Worm (Caenorhabditis elegans) whole organism, L4/young adult: Measurements from ENCODE around the gene nspg-14.

Experiments
- W03F9.2 ChIP-seq: fragments of 150-350 bp; optimal IDR thresholded peaks from 2 replicates; lab custom pipeline; 2014; ENCODE audit warnings: missing biosample characterization, missing genetic modification characterization
- dao-5 ChIP-seq: sonication (generic microtip); optimal IDR thresholded peaks from 2 replicates; lab custom pipeline; 2016; ENCODE audit warnings: missing genotype, missing genetic modification characterization, moderate library complexity, missing compliant biosample characterization
- him-1 ChIP-seq: sonication (generic microtip); optimal IDR thresholded peaks from 2 replicates; lab custom pipeline; 2016; ENCODE audit warnings: missing genotype, missing genetic modification reagents, missing genetic modification characterization, missing compliant biosample characterization

ce11 chrX:5268062-5268461 is 15.2 kb downstream of the nspg-14 start:
- TF ChIP-seq dao-5 (tag; lab: Kevin White, UChicago) (no peak), him-1 (tag; lab: Kevin White, UChicago) (no peak), W03F9.2 (tag; lab: Kevin White, UChicago) (no peak)
